Fruit fly (Drosophila melanogaster) whole organism, embryonic: ENCODE data around the gene gish.
A peak's percentile ranks its signal among the peaks of the same experiment; 100 is the strongest.

ENCODE experiments used
- ATbp ChIP-seq: fragments of 200-800 bp; sonication (Bioruptor generic); optimal IDR thresholded peaks from 2 replicates; lab custom pipeline; 2017; ENCODE audit warnings: missing biosample characterization, mild to moderate bottlenecking, missing genetic modification characterization, missing genetic modification reagents
- Atf3 ChIP-seq: fragments of 200-800 bp; sonication (Bioruptor generic); optimal IDR thresholded peaks from 3 replicates; lab custom pipeline; 2016; ENCODE audit warnings: missing biosample characterization, missing genetic modification characterization
- Bgb ChIP-seq: fragments of 200-800 bp; sonication (Bioruptor generic); IDR thresholded peaks from 2 replicates; pipeline ENCODE4 v1.3.6; 2022; ENCODE audit warnings: missing biosample characterization, missing genetic modification characterization; ENCODE audit not compliant: partially characterized antibody
- CG10267 ChIP-seq: fragments of 200-800 bp; sonication (Bioruptor generic); optimal IDR thresholded peaks from 2 replicates; lab custom pipeline; 2018; ENCODE audit warnings: missing biosample characterization, mild to moderate bottlenecking, missing genetic modification characterization, moderate library complexity
- CG10321 ChIP-seq: fragments of 200-800 bp; sonication (Bioruptor generic); IDR thresholded peaks from 2 replicates; pipeline ENCODE4 v1.3.6; 2022; ENCODE audit warnings: missing biosample characterization, missing genetic modification characterization
- CG10462 ChIP-seq: fragments of 200-800 bp; sonication (Bioruptor generic); optimal IDR thresholded peaks from 2 replicates; lab custom pipeline; 2016; ENCODE audit warnings: missing biosample characterization, missing genetic modification characterization
- CG12104 ChIP-seq: fragments of 200-800 bp; sonication (Bioruptor generic); optimal IDR thresholded peaks from 3 replicates; lab custom pipeline; 2016; ENCODE audit warnings: missing biosample characterization, missing genetic modification characterization
- CG13424 ChIP-seq: fragments of 200-800 bp; sonication (Bioruptor generic); optimal IDR thresholded peaks from 2 replicates; lab custom pipeline; 2019; ENCODE audit warnings: missing biosample characterization, mild to moderate bottlenecking, missing genetic modification characterization, moderate library complexity
- CG14050 ChIP-seq: fragments of 200-800 bp; sonication (Bioruptor generic); IDR thresholded peaks from 3 replicates; pipeline ENCODE4 v1.3.6; 2022; ENCODE audit warnings: missing biosample characterization, missing genetic modification characterization
- CG14441 ChIP-seq: fragments of 200-800 bp; sonication (Bioruptor generic); IDR thresholded peaks from 2 replicates; pipeline ENCODE4 v1.3.6; 2022; ENCODE audit warnings: missing biosample characterization, missing genetic modification characterization
- CG15696 ChIP-seq: fragments of 200-800 bp; sonication (Bioruptor generic); optimal IDR thresholded peaks from 2 replicates; lab custom pipeline; 2019; ENCODE audit warnings: missing biosample characterization, mild to moderate bottlenecking, missing genetic modification characterization, moderate library complexity
- CG1603 ChIP-seq: fragments of 200-800 bp; sonication (Bioruptor generic); optimal IDR thresholded peaks from 2 replicates; lab custom pipeline; 2019; ENCODE audit warnings: missing biosample characterization, mild to moderate bottlenecking, missing genetic modification characterization, moderate library complexity
- CG17186 ChIP-seq: fragments of 200-800 bp; sonication (Bioruptor generic); optimal IDR thresholded peaks from 3 replicates; lab custom pipeline; 2017; ENCODE audit warnings: missing biosample characterization, missing genetic modification reagents, missing genetic modification characterization
- CG1792 ChIP-seq: fragments of 200-800 bp; sonication (Bioruptor generic); optimal IDR thresholded peaks from 2 replicates; lab custom pipeline; 2016; ENCODE audit warnings: missing biosample characterization, missing genetic modification characterization
- CG2120 ChIP-seq: fragments of 200-800 bp; sonication (Bioruptor generic); optimal IDR thresholded peaks from 3 replicates; lab custom pipeline; 2016; ENCODE audit warnings: missing biosample characterization, missing genetic modification characterization
- CG33213 ChIP-seq: fragments of 200-800 bp; sonication (Bioruptor generic); optimal IDR thresholded peaks from 3 replicates; lab custom pipeline; 2016; ENCODE audit warnings: missing biosample characterization, missing genetic modification characterization
- CG3995 ChIP-seq: fragments of 200-800 bp; sonication (Bioruptor generic); optimal IDR thresholded peaks from 3 replicates; lab custom pipeline; 2016; ENCODE audit warnings: missing biosample characterization, missing genetic modification characterization
- CG6813 ChIP-seq: fragments of 200-800 bp; sonication (Bioruptor generic); optimal IDR thresholded peaks from 2 replicates; lab custom pipeline; 2017; ENCODE audit warnings: missing biosample characterization, missing genetic modification characterization, mild to moderate bottlenecking, moderate library complexity, missing genetic modification reagents
- CG7963 ChIP-seq: fragments of 200-800 bp; sonication (Bioruptor generic); IDR thresholded peaks from 3 replicates; pipeline ENCODE4 v1.3.6; 2022; ENCODE audit warnings: missing biosample characterization, missing genetic modification characterization; ENCODE audit not compliant: partially characterized antibody
- CG7987 ChIP-seq: fragments of 200-800 bp; sonication (Bioruptor generic); optimal IDR thresholded peaks from 2 replicates; lab custom pipeline; 2018; ENCODE audit warnings: missing biosample characterization, mild to moderate bottlenecking, missing genetic modification characterization, moderate library complexity
- CG8290 ChIP-seq, 3 experiments: fragments of 200-800 bp; sonication (Bioruptor generic); optimal IDR thresholded peaks; 2 replicates each; lab custom pipeline; 2016 to 2019; ENCODE audit warnings: missing biosample characterization in 3 of 3, missing genetic modification characterization in 3 of 3, mild to moderate bottlenecking in 2 of 3, moderate library complexity in 1 of 3
- CG9609 ChIP-seq: fragments of 200-800 bp; sonication (Bioruptor generic); optimal IDR thresholded peaks from 3 replicates; lab custom pipeline; 2016; ENCODE audit warnings: missing biosample characterization, missing genetic modification characterization
- D19B ChIP-seq: fragments of 200-800 bp; sonication (Bioruptor generic); optimal IDR thresholded peaks from 2 replicates; lab custom pipeline; 2017; ENCODE audit warnings: missing biosample characterization, mild to moderate bottlenecking, missing genetic modification characterization
- Dek ChIP-seq: fragments of 200-800 bp; sonication (Bioruptor generic); optimal IDR thresholded peaks from 3 replicates; lab custom pipeline; 2019; ENCODE audit warnings: missing biosample characterization, mild to moderate bottlenecking, missing genetic modification characterization, moderate library complexity
- E2f1 ChIP-seq: fragments of 200-800 bp; sonication (Bioruptor generic); IDR thresholded peaks from 2 replicates; pipeline ENCODE4 v1.3.6; 2022; ENCODE audit warnings: missing biosample characterization, missing genetic modification characterization
- HmgD ChIP-seq: fragments of 200-800 bp; sonication (Bioruptor generic); optimal IDR thresholded peaks from 3 replicates; lab custom pipeline; 2016; ENCODE audit warnings: missing biosample characterization, missing genetic modification characterization
- Hr51 ChIP-seq, 2 experiments: fragments of 200-800 bp; sonication (Bioruptor generic); optimal IDR thresholded peaks; 2 replicates in 1 of 2; 3 replicates in 1 of 2; lab custom pipeline; 2016 to 2018; ENCODE audit warnings: missing biosample characterization in 2 of 2, missing genetic modification characterization in 2 of 2, mild to moderate bottlenecking in 1 of 2, moderate library complexity in 1 of 2
- Mad ChIP-seq: fragments of 200-800 bp; sonication (Bioruptor generic); optimal IDR thresholded peaks from 2 replicates; lab custom pipeline; 2016; ENCODE audit warnings: missing biosample characterization, missing genetic modification characterization
- NC2α ChIP-seq: fragments of 200-800 bp; sonication (Bioruptor generic); optimal IDR thresholded peaks from 2 replicates; lab custom pipeline; 2016; ENCODE audit warnings: missing biosample characterization, missing genetic modification characterization
- Rfx ChIP-seq: fragments of 200-800 bp; sonication (Bioruptor generic); IDR thresholded peaks from 2 replicates; pipeline ENCODE4 v1.3.6; 2022; ENCODE audit warnings: missing biosample characterization, missing genetic modification characterization
- Taf1 ChIP-seq: fragments of 200-800 bp; sonication (Bioruptor generic); IDR thresholded peaks from 2 replicates; pipeline ENCODE4 v1.3.6; 2022; ENCODE audit warnings: missing biosample characterization, missing genetic modification characterization
- Xrp1 ChIP-seq: fragments of 200-800 bp; sonication (Bioruptor generic); IDR thresholded peaks from 2 replicates; pipeline ENCODE4 v1.3.6; 2022; ENCODE audit warnings: missing biosample characterization, missing genetic modification characterization
- ab ChIP-seq: fragments of 200-800 bp; sonication (Bioruptor generic); optimal IDR thresholded peaks from 2 replicates; lab custom pipeline; 2016; ENCODE audit warnings: missing biosample characterization, missing genetic modification characterization
- ash1 ChIP-seq: fragments of 200-800 bp; sonication (Bioruptor generic); optimal IDR thresholded peaks from 2 replicates; lab custom pipeline; 2018; ENCODE audit warnings: missing biosample characterization, mild to moderate bottlenecking, missing genetic modification characterization
- bab2 ChIP-seq: fragments of 200-800 bp; sonication (Bioruptor generic); optimal IDR thresholded peaks from 2 replicates; lab custom pipeline; 2016; ENCODE audit warnings: missing biosample characterization, missing genetic modification characterization
- dan ChIP-seq: fragments of 200-800 bp; sonication (Bioruptor generic); IDR thresholded peaks from 2 replicates; pipeline ENCODE4 v1.3.6; 2022; ENCODE audit warnings: missing biosample characterization, missing genetic modification characterization
- fd102C ChIP-seq: fragments of 200-800 bp; sonication (Bioruptor generic); optimal IDR thresholded peaks from 2 replicates; lab custom pipeline; 2018; ENCODE audit warnings: missing biosample characterization, mild to moderate bottlenecking, missing genetic modification characterization, moderate library complexity
- ham ChIP-seq: fragments of 200-800 bp; sonication (Bioruptor generic); IDR thresholded peaks from 2 replicates; pipeline ENCODE4 v1.3.6; 2022; ENCODE audit warnings: missing biosample characterization, missing genetic modification characterization
- jing ChIP-seq: fragments of 200-800 bp; sonication (Bioruptor generic); optimal IDR thresholded peaks from 2 replicates; lab custom pipeline; 2018; ENCODE audit warnings: missing biosample characterization, mild to moderate bottlenecking, missing genetic modification characterization
- lola ChIP-seq, 3 experiments: fragments of >200 bp in 2 of 3; fragments of 200-800 bp in 1 of 3; sonication (Bioruptor generic) in 1 of 3; optimal IDR thresholded peaks; 2 replicates each; lab custom pipeline; 2017 to 2019; ENCODE audit warnings: missing biosample characterization in 3 of 3, missing genetic modification characterization in 3 of 3, mild to moderate bottlenecking in 1 of 3, moderate library complexity in 1 of 3
- peb ChIP-seq: fragments of 200-800 bp; sonication (Bioruptor generic); IDR thresholded peaks from 2 replicates; pipeline ENCODE4 v1.3.6; 2022; ENCODE audit warnings: missing biosample characterization, missing genetic modification characterization
- pho ChIP-seq: fragments of 200-800 bp; sonication (Bioruptor generic); optimal IDR thresholded peaks from 2 replicates; lab custom pipeline; 2016; ENCODE audit warnings: missing biosample characterization, missing genetic modification characterization
- pita ChIP-seq: fragments of 200-800 bp; sonication (Bioruptor generic); optimal IDR thresholded peaks from 2 replicates; lab custom pipeline; 2017; ENCODE audit warnings: missing biosample characterization, mild to moderate bottlenecking, missing genetic modification characterization
- prd ChIP-seq, 3 experiments: fragments of >200 bp in 2 of 3; fragments of 200-800 bp in 1 of 3; sonication (Bioruptor generic) in 1 of 3; optimal IDR thresholded peaks in 2 of 3; IDR thresholded peaks in 1 of 3; 2 replicates in 2 of 3; 3 replicates in 1 of 3; pipeline versions ENCODE4 v1.3.6 to Lab custom; 2017 to 2022; ENCODE audit warnings: missing biosample characterization in 1 of 3, missing genetic modification characterization in 1 of 3
- sima ChIP-seq: fragments of 200-800 bp; sonication (Bioruptor generic); optimal IDR thresholded peaks from 2 replicates; lab custom pipeline; 2016; ENCODE audit warnings: missing biosample characterization, missing genetic modification characterization
- sisA ChIP-seq: fragments of 200-800 bp; sonication (Bioruptor generic); IDR thresholded peaks from 2 replicates; pipeline ENCODE4 v1.3.6; 2022; ENCODE audit warnings: missing biosample characterization, missing genetic modification characterization
- ttk ChIP-seq: fragments of 200-800 bp; sonication (Bioruptor generic); IDR thresholded peaks from 2 replicates; pipeline ENCODE4 v2.1.2; 2022; ENCODE audit warnings: missing biosample characterization, missing genetic modification characterization
- yki ChIP-seq: fragments of >200 bp; optimal IDR thresholded peaks from 3 replicates; lab custom pipeline; 2018

Gene gish

dm6 chr3R:16231385-16232307 lies 40.6 kb upstream of the gish start (continued):
- TF ChIP-seq Xrp1 (GFP tag; lab: Robert Waterston, UW) (no peak), HmgD (GFP tag; lab: Kevin White, UChicago) (peak; percentile 6), ham (GFP tag; lab: Robert Waterston, UW) (no peak), NC2α (peak; percentile 37), Mad (GFP tag; lab: Kevin White, UChicago) (peak; percentile 51), Bgb (GFP tag; lab: Robert Waterston, UW) (no peak), CG14050 (GFP tag; lab: Robert Waterston, UW) (no peak), ttk (GFP tag; lab: Robert Waterston, UW) (no peak), fd102C (GFP tag; lab: Kevin White, UChicago) (no peak), CG1792 (GFP tag; lab: Kevin White, UChicago) (peak; percentile 68), ab (GFP tag; lab: Kevin White, UChicago) (peak; percentile 44), lola (GFP tag; optimal IDR thresholded peaks at IDR 0.05; lab: Kevin White, UChicago) (peak in 1 of 3 experiments; percentile 82), Dek (tag; lab: Kevin White, UChicago) (peak; percentile 57), Atf3 (GFP tag; lab: Kevin White, UChicago) (peak; percentile 70), CG3995 (no peak), Hr51 (GFP tag; optimal IDR thresholded peaks at IDR 0.05; lab: Kevin White, UChicago) (peak; percentile 47 to 77), yki (lab: Kevin White, UChicago) (no peak), CG8290 (GFP tag; optimal IDR thresholded peaks at IDR 0.05; lab: Kevin White, UChicago) (peak; percentile 32), CG8290 (tag; optimal IDR thresholded peaks at IDR 0.05; lab: Kevin White, UChicago) (peak in 1 of 2 experiments; percentile 27), CG9609 (GFP tag; lab: Kevin White, UChicago) (peak; percentile 71), dan (no peak), CG7963 (no peak), bab2 (peak; percentile 72), peb (GFP tag; lab: Robert Waterston, UW) (no peak), pita (GFP tag; lab: Kevin White, UChicago) (no peak), CG7987 (GFP tag; lab: Kevin White, UChicago) (no peak), CG10462 (GFP tag; lab: Kevin White, UChicago) (peak; percentile 11), Taf1 (GFP tag; lab: Robert Waterston, UW) (no peak), jing (peak; percentile 59), Rfx (GFP tag; lab: Robert Waterston, UW) (no peak), ATbp (peak; percentile 73), CG2120 (peak; percentile 75), CG13424 (tag; lab: Kevin White, UChicago) (peak; percentile 76), prd (optimal IDR thresholded peaks at IDR 0.05; lab: Kevin White, UChicago) (no peak), prd (GFP tag; IDR thresholded peaks at IDR 0.05; lab: Robert Waterston, UW) (no peak), D19B (peak; percentile 43), sisA (GFP tag; lab: Robert Waterston, UW) (no peak), CG10321 (GFP tag; lab: Robert Waterston, UW) (no peak), E2f1 (GFP tag; lab: Robert Waterston, UW) (no peak), pho (peak; percentile 42), CG6813 (GFP tag; lab: Kevin White, UChicago) (peak; percentile 28), CG10267 (tag; lab: Kevin White, UChicago) (peak; percentile 64), CG12104 (peak; percentile 53), CG14441 (GFP tag; lab: Robert Waterston, UW) (no peak), CG15696 (peak; percentile 50), sima (GFP tag; lab: Kevin White, UChicago) (peak; percentile 64), CG1603 (tag; lab: Kevin White, UChicago) (peak; percentile 52), ash1 (no peak), CG33213 (GFP tag; lab: Kevin White, UChicago) (peak; percentile 34), CG17186 (GFP tag; lab: Kevin White, UChicago) (peak; percentile 39)
